Worm (Caenorhabditis elegans) whole organism, young adult: ENCODE data around the gene C49C8.3.

Experiments used
- B0261.1 ChIP-seq: sonication (generic microtip); optimal IDR thresholded peaks from 2 replicates; lab custom pipeline; 2016; ENCODE audit warnings: mild to moderate bottlenecking, missing genetic modification characterization, moderate library complexity, missing compliant biosample characterization
- Y53F4B.3 ChIP-seq: fragments of 200-800 bp; sonication (Bioruptor generic); IDR thresholded peaks from 2 replicates; pipeline ENCODE4 v1.3.6; 2022; ENCODE audit warnings: missing genetic modification reagents, missing genetic modification characterization, missing compliant biosample characterization
- cebp-2 ChIP-seq: fragments of 200-800 bp; sonication (Bioruptor generic); IDR thresholded peaks from 2 replicates; pipeline ENCODE4 v1.3.6; 2022; ENCODE audit warnings: missing genetic modification characterization, missing compliant biosample characterization
- hlh-12 ChIP-seq: sonication (generic microtip); optimal IDR thresholded peaks from 2 replicates; lab custom pipeline; 2016; ENCODE audit warnings: missing genetic modification characterization, missing compliant biosample characterization
- madf-8 ChIP-seq: fragments of 200-800 bp; sonication (Bioruptor generic); conservative IDR thresholded peaks from 2 replicates; pipeline ENCODE4 v1.3.6; 2022; ENCODE audit warnings: missing genetic modification reagents, missing genetic modification characterization, missing compliant biosample characterization
- mcd-1 ChIP-seq: fragments of 200-800 bp; sonication (Bioruptor generic); IDR thresholded peaks from 2 replicates; pipeline ENCODE4 v1.3.6; 2022; ENCODE audit warnings: missing genetic modification reagents, missing genetic modification characterization, missing compliant biosample characterization
- nfyb-1 ChIP-seq: fragments of 200-800 bp; sonication (Bioruptor generic); IDR thresholded peaks from 2 replicates; pipeline ENCODE4 v1.3.6; 2022; ENCODE audit warnings: missing genetic modification reagents, missing genetic modification characterization, missing compliant biosample characterization
- nhr-120 ChIP-seq: fragments of 200-800 bp; sonication (Bioruptor generic); IDR thresholded peaks from 2 replicates; pipeline ENCODE4 v1.3.6; 2022; ENCODE audit warnings: missing genetic modification characterization, missing compliant biosample characterization
- pbrm-1 ChIP-seq: fragments of 200-800 bp; sonication (Bioruptor generic); IDR thresholded peaks from 2 replicates; pipeline ENCODE4 v1.3.6; 2022; ENCODE audit warnings: missing genetic modification reagents, missing genetic modification characterization, missing compliant biosample characterization
- pha-4 ChIP-seq: fragments of 150-350 bp; sonication (generic microtip); optimal IDR thresholded peaks from 2 replicates; lab custom pipeline; 2014; ENCODE audit warnings: missing biosample characterization, missing genetic modification reagents, missing genetic modification characterization
- snpc-4 ChIP-seq, 5 experiments: fragments of 150-350 bp in 1 of 5; sonication (generic microtip) in 4 of 5; optimal IDR thresholded peaks; 2 replicates each; lab custom pipeline; 2014 to 2018; ENCODE audit warnings: missing genetic modification characterization in 5 of 5, missing biosample characterization in 3 of 5, antibody characterized with exemption in 2 of 5, mild to moderate bottlenecking in 2 of 5, missing compliant biosample characterization in 2 of 5, missing genotype in 2 of 5, moderate library complexity in 2 of 5, missing genetic modification reagents in 1 of 5
- ztf-18 ChIP-seq: sonication (generic microtip); optimal IDR thresholded peaks from 2 replicates; lab custom pipeline; 2016; ENCODE audit warnings: missing genotype, mild to moderate bottlenecking, missing genetic modification characterization, missing compliant biosample characterization

The C49C8.3 gene

ce11 chrIV:8687605-8688191 lies 43.2 kb downstream of the C49C8.3 start, which contains the start of gene snrp-3 (continued):
- TF ChIP-seq snpc-4 (GFP tag; optimal IDR thresholded peaks at IDR 0.05; lab: Kevin White, UChicago) (peak; percentile 37), snpc-4 (tag; optimal IDR thresholded peaks at IDR 0.05; lab: Kevin White, UChicago) (peak; percentile 51 to 57 (median 55)), madf-8 (GFP tag; lab: Robert Waterston, UW) (no peak), pha-4 (tag; lab: Kevin White, UChicago) (no peak), B0261.1 (tag; lab: Kevin White, UChicago) (no peak), nhr-120 (GFP tag; lab: Robert Waterston, UW) (no peak), pbrm-1 (GFP tag; lab: Robert Waterston, UW) (peak; percentile 43; the same call in 1 of the 2 replicates), hlh-12 (no peak), cebp-2 (GFP tag; lab: Robert Waterston, UW) (no peak), Y53F4B.3 (GFP tag; lab: Robert Waterston, UW) (no peak), nfyb-1 (peak; percentile 73)

ce11 chrIV:8691486-8691885 lies 47.0 kb downstream of the C49C8.3 start, which contains the start of the genes hst-1 and ints-6:
hst-1 (minus strand) TSS chrIV:8691513.
ints-6 (plus strand) TSS chrIV:8691745.
- TF ChIP-seq ztf-18 (tag; lab: Kevin White, UChicago): peak; percentile 5
- TF ChIP-seq mcd-1 (GFP tag; lab: Robert Waterston, UW): no peak
